Fruit fly (Drosophila melanogaster) whole organism, embryonic: ENCODE data around the gene CG31493.

Experiments
- CG10147 ChIP-seq: fragments of 200-800 bp; sonication (Bioruptor generic); optimal IDR thresholded peaks from 2 replicates; lab custom pipeline; 2019; ENCODE audit warnings: missing biosample characterization, mild to moderate bottlenecking, missing genetic modification characterization, moderate library complexity
- CG1024 ChIP-seq: fragments of 200-800 bp; sonication (Bioruptor generic); IDR thresholded peaks from 2 replicates; pipeline ENCODE4 v1.3.6; 2022; ENCODE audit warnings: missing biosample characterization, missing genetic modification characterization
- CG10654 ChIP-seq: fragments of 200-800 bp; sonication (Bioruptor generic); optimal IDR thresholded peaks from 2 replicates; lab custom pipeline; 2016; ENCODE audit warnings: missing biosample characterization, missing genetic modification characterization
- CG12219 ChIP-seq: fragments of 200-800 bp; sonication (Bioruptor generic); optimal IDR thresholded peaks from 3 replicates; lab custom pipeline; 2018; ENCODE audit warnings: missing biosample characterization, mild to moderate bottlenecking, missing genetic modification characterization
- CG12299 ChIP-seq: fragments of 200-800 bp; sonication (Bioruptor generic); optimal IDR thresholded peaks from 2 replicates; lab custom pipeline; 2018; ENCODE audit warnings: missing biosample characterization, mild to moderate bottlenecking, missing genetic modification characterization
- CG13624 ChIP-seq: fragments of 200-800 bp; sonication (Bioruptor generic); optimal IDR thresholded peaks from 2 replicates; lab custom pipeline; 2016; ENCODE audit warnings: missing biosample characterization, missing genetic modification characterization
- CG14050 ChIP-seq: fragments of 200-800 bp; sonication (Bioruptor generic); IDR thresholded peaks from 3 replicates; pipeline ENCODE4 v1.3.6; 2022; ENCODE audit warnings: missing biosample characterization, missing genetic modification characterization
- CG15479 ChIP-seq: fragments of 200-800 bp; sonication (Bioruptor generic); optimal IDR thresholded peaks from 3 replicates; lab custom pipeline; 2019; ENCODE audit warnings: missing biosample characterization, mild to moderate bottlenecking, missing genetic modification characterization, moderate library complexity
- CG15696 ChIP-seq: fragments of 200-800 bp; sonication (Bioruptor generic); optimal IDR thresholded peaks from 2 replicates; lab custom pipeline; 2019; ENCODE audit warnings: missing biosample characterization, mild to moderate bottlenecking, missing genetic modification characterization, moderate library complexity
- CG1647 ChIP-seq: fragments of 200-800 bp; sonication (Bioruptor generic); optimal IDR thresholded peaks from 3 replicates; lab custom pipeline; 2016; ENCODE audit warnings: missing biosample characterization, missing genetic modification characterization
- CG17802 ChIP-seq: fragments of 200-800 bp; sonication (Bioruptor generic); optimal IDR thresholded peaks from 2 replicates; lab custom pipeline; 2018; ENCODE audit warnings: missing biosample characterization, mild to moderate bottlenecking, missing genetic modification characterization, moderate library complexity
- CG2889 ChIP-seq: fragments of 200-800 bp; sonication (Bioruptor generic); IDR thresholded peaks from 3 replicates; pipeline ENCODE4 v1.3.6; 2022; ENCODE audit warnings: missing biosample characterization, missing genetic modification characterization
- CG6175 ChIP-seq: fragments of 200-800 bp; sonication (Bioruptor generic); IDR thresholded peaks from 3 replicates; pipeline ENCODE4 v1.3.6; 2022; ENCODE audit warnings: missing biosample characterization, missing genetic modification characterization
- CG6791 ChIP-seq: fragments of 200-800 bp; sonication (Bioruptor generic); IDR thresholded peaks from 3 replicates; pipeline ENCODE4 v1.3.6; 2022; ENCODE audit warnings: missing biosample characterization, missing genetic modification characterization; ENCODE audit not compliant: partially characterized antibody
- CG6854 ChIP-seq: fragments of 200-800 bp; sonication (Bioruptor generic); optimal IDR thresholded peaks from 3 replicates; lab custom pipeline; 2017; ENCODE audit warnings: missing biosample characterization, mild to moderate bottlenecking, missing genetic modification characterization
- CG7372 ChIP-seq: fragments of 200-800 bp; sonication (Bioruptor generic); IDR thresholded peaks from 2 replicates; pipeline ENCODE4 v1.3.6; 2022; ENCODE audit warnings: missing biosample characterization, missing genetic modification characterization
- CG9609 ChIP-seq: fragments of 200-800 bp; sonication (Bioruptor generic); optimal IDR thresholded peaks from 3 replicates; lab custom pipeline; 2016; ENCODE audit warnings: missing biosample characterization, missing genetic modification characterization
- CrebB ChIP-seq: fragments of 200-800 bp; sonication (Bioruptor generic); optimal IDR thresholded peaks from 3 replicates; lab custom pipeline; 2018; ENCODE audit warnings: missing biosample characterization, mild to moderate bottlenecking, missing genetic modification characterization
- Dip2 ChIP-seq: fragments of 200-800 bp; sonication (Bioruptor generic); IDR thresholded peaks from 2 replicates; pipeline ENCODE4 v1.3.6; 2022; ENCODE audit warnings: missing biosample characterization, missing genetic modification characterization
- Dp ChIP-seq: fragments of 200-800 bp; sonication (Bioruptor generic); optimal IDR thresholded peaks from 2 replicates; lab custom pipeline; 2018; ENCODE audit warnings: missing biosample characterization, mild to moderate bottlenecking, missing genetic modification characterization, moderate library complexity
- HmgD ChIP-seq: fragments of 200-800 bp; sonication (Bioruptor generic); optimal IDR thresholded peaks from 3 replicates; lab custom pipeline; 2016; ENCODE audit warnings: missing biosample characterization, missing genetic modification characterization
- Lim3 ChIP-seq: fragments of 200-800 bp; sonication (Bioruptor generic); IDR thresholded peaks from 2 replicates; pipeline ENCODE4 v1.3.6; 2022; ENCODE audit warnings: missing biosample characterization, missing genetic modification characterization
- MTF-1 ChIP-seq: fragments of 200-800 bp; sonication (Bioruptor generic); optimal IDR thresholded peaks from 2 replicates; lab custom pipeline; 2018; ENCODE audit warnings: missing biosample characterization, mild to moderate bottlenecking, missing genetic modification characterization, borderline replicate concordance
- Mes4 ChIP-seq: fragments of 200-800 bp; sonication (Bioruptor generic); optimal IDR thresholded peaks from 2 replicates; lab custom pipeline; 2016; ENCODE audit warnings: missing biosample characterization, missing genetic modification characterization
- NC2β ChIP-seq: fragments of 200-800 bp; sonication (Bioruptor generic); optimal IDR thresholded peaks from 2 replicates; lab custom pipeline; 2016; ENCODE audit warnings: missing biosample characterization, missing genetic modification characterization
- NfI ChIP-seq: fragments of 200-800 bp; sonication (Bioruptor generic); optimal IDR thresholded peaks from 3 replicates; lab custom pipeline; 2018; ENCODE audit warnings: missing biosample characterization, mild to moderate bottlenecking, missing genetic modification characterization, moderate library complexity
- Sox100B ChIP-seq: fragments of 200-800 bp; sonication (Bioruptor generic); optimal IDR thresholded peaks from 3 replicates; lab custom pipeline; 2018; ENCODE audit warnings: missing biosample characterization, mild to moderate bottlenecking, missing genetic modification characterization
- Tbp ChIP-seq: fragments of >200 bp; optimal IDR thresholded peaks from 2 replicates; lab custom pipeline; 2018; ENCODE audit warnings: missing biosample characterization, missing genetic modification characterization
- Vsx1 ChIP-seq: fragments of 200-800 bp; sonication (Bioruptor generic); optimal IDR thresholded peaks from 2 replicates; lab custom pipeline; 2017; ENCODE audit warnings: missing biosample characterization, mild to moderate bottlenecking, missing genetic modification characterization, missing genetic modification reagents
- ac ChIP-seq: fragments of 200-800 bp; sonication (Bioruptor generic); optimal IDR thresholded peaks from 3 replicates; lab custom pipeline; 2017; ENCODE audit warnings: missing biosample characterization, mild to moderate bottlenecking, missing genetic modification characterization
- bigmax ChIP-seq: fragments of 200-800 bp; sonication (Bioruptor generic); optimal IDR thresholded peaks from 2 replicates; lab custom pipeline; 2018; ENCODE audit warnings: missing biosample characterization, mild to moderate bottlenecking, missing genetic modification characterization
- chif ChIP-seq, 2 experiments: fragments of 200-800 bp; sonication (Bioruptor generic); optimal IDR thresholded peaks; 3 replicates each; lab custom pipeline; 2016; ENCODE audit warnings: missing biosample characterization in 2 of 2, missing genetic modification characterization in 2 of 2
- chinmo ChIP-seq: fragments of 200-800 bp; sonication (Bioruptor generic); IDR thresholded peaks from 4 replicates; pipeline ENCODE4 v1.3.6; 2022; ENCODE audit warnings: missing biosample characterization, missing genetic modification characterization; ENCODE audit not compliant: partially characterized antibody
- da ChIP-seq: fragments of 200-800 bp; sonication (Bioruptor generic); optimal IDR thresholded peaks from 2 replicates; lab custom pipeline; 2016; ENCODE audit warnings: missing biosample characterization, missing genetic modification characterization
- dati ChIP-seq: fragments of 200-800 bp; sonication (Bioruptor generic); IDR thresholded peaks from 2 replicates; pipeline ENCODE4 v1.3.6; 2022; ENCODE audit warnings: missing biosample characterization, missing genetic modification characterization
- dm ChIP-seq: fragments of 200-800 bp; sonication (Bioruptor generic); optimal IDR thresholded peaks from 3 replicates; lab custom pipeline; 2016; ENCODE audit warnings: missing biosample characterization, missing genetic modification characterization
- gce ChIP-seq: fragments of 200-800 bp; sonication (Bioruptor generic); IDR thresholded peaks from 3 replicates; pipeline ENCODE4 v1.3.6; 2022; ENCODE audit warnings: missing biosample characterization, missing genetic modification characterization
- gem ChIP-seq: fragments of 200-800 bp; sonication (Bioruptor generic); optimal IDR thresholded peaks from 2 replicates; lab custom pipeline; 2019; ENCODE audit warnings: missing biosample characterization, mild to moderate bottlenecking, missing genetic modification characterization, moderate library complexity
- gt ChIP-seq: fragments of 200-800 bp; sonication (Bioruptor generic); IDR thresholded peaks from 2 replicates; pipeline ENCODE4 v1.3.6; 2022; ENCODE audit warnings: missing biosample characterization, missing genetic modification characterization
- ind ChIP-seq: fragments of 200-800 bp; sonication (Bioruptor generic); optimal IDR thresholded peaks from 3 replicates; lab custom pipeline; 2016; ENCODE audit warnings: missing biosample characterization, missing genetic modification characterization
- insv ChIP-seq, 2 experiments: fragments of 200-800 bp; sonication (Bioruptor generic); optimal IDR thresholded peaks; 3 replicates each; lab custom pipeline; 2016 to 2018; ENCODE audit warnings: missing biosample characterization in 2 of 2, missing genetic modification characterization in 2 of 2
- mirr ChIP-seq: fragments of 200-800 bp; sonication (Bioruptor generic); optimal IDR thresholded peaks from 3 replicates; lab custom pipeline; 2018; ENCODE audit warnings: missing biosample characterization, mild to moderate bottlenecking, missing genetic modification characterization
- pho ChIP-seq: fragments of 200-800 bp; sonication (Bioruptor generic); optimal IDR thresholded peaks from 2 replicates; lab custom pipeline; 2016; ENCODE audit warnings: missing biosample characterization, missing genetic modification characterization
- phol ChIP-seq: fragments of 200-800 bp; sonication (Bioruptor generic); optimal IDR thresholded peaks from 3 replicates; lab custom pipeline; 2018; ENCODE audit warnings: missing biosample characterization, mild to moderate bottlenecking, missing genetic modification characterization, moderate library complexity
- pnt ChIP-seq: fragments of 200-800 bp; sonication (Bioruptor generic); optimal IDR thresholded peaks from 3 replicates; lab custom pipeline; 2016; ENCODE audit warnings: missing biosample characterization, missing genetic modification characterization
- shn ChIP-seq: fragments of 200-800 bp; sonication (Bioruptor generic); optimal IDR thresholded peaks from 3 replicates; lab custom pipeline; 2016; ENCODE audit warnings: missing biosample characterization, missing genetic modification characterization
- slbo ChIP-seq: fragments of 200-800 bp; sonication (Bioruptor generic); IDR thresholded peaks from 2 replicates; pipeline ENCODE4 v1.3.6; 2022; ENCODE audit warnings: missing biosample characterization, missing genetic modification characterization
- slou ChIP-seq: fragments of 200-800 bp; sonication (Bioruptor generic); optimal IDR thresholded peaks from 3 replicates; lab custom pipeline; 2016; ENCODE audit warnings: missing biosample characterization, missing genetic modification characterization
- stc ChIP-seq: fragments of 200-800 bp; sonication (Bioruptor generic); IDR thresholded peaks from 2 replicates; pipeline ENCODE4 v1.3.6; 2022; ENCODE audit warnings: missing biosample characterization, missing genetic modification characterization
- zfh2 ChIP-seq: fragments of 200-800 bp; sonication (Bioruptor generic); optimal IDR thresholded peaks from 2 replicates; lab custom pipeline; 2016; ENCODE audit warnings: missing biosample characterization, missing genetic modification characterization

Gene CG31493

dm6 chr3R:7122172-7123072 lies 8.9 kb upstream of the CG31493 start (continued):
- TF ChIP-seq Lim3 (no peak), CG13624 (GFP tag; lab: Kevin White, UChicago) (no peak), gem (tag; lab: Kevin White, UChicago) (peak; percentile 19), stc (GFP tag; lab: Robert Waterston, UW) (0 out of 2 replicates have a peak, but pooled peaks have one; percentile 14), CG15479 (GFP tag; lab: Kevin White, UChicago) (no peak), chif (GFP tag; optimal IDR thresholded peaks at IDR 0.05; lab: Kevin White, UChicago) (no peak), CG10654 (GFP tag; lab: Kevin White, UChicago) (no peak), chinmo (GFP tag; lab: Robert Waterston, UW) (peak; percentile 81; the same call in 1 of the 4 replicates), CG6854 (no peak), mirr (GFP tag; lab: Kevin White, UChicago) (peak; percentile 76), CG12299 (tag; lab: Kevin White, UChicago) (no peak), Tbp (no peak), Dp (GFP tag; lab: Kevin White, UChicago) (no peak), slbo (GFP tag; lab: Robert Waterston, UW) (no peak), CG15696 (tag; lab: Kevin White, UChicago) (no peak), ac (GFP tag; lab: Kevin White, UChicago) (no peak), MTF-1 (no peak), CG6791 (GFP tag; lab: Robert Waterston, UW) (no peak), pho (GFP tag; lab: Kevin White, UChicago) (no peak), Vsx1 (GFP tag; lab: Kevin White, UChicago) (peak; percentile 45), da (no peak), CG10147 (GFP tag; lab: Kevin White, UChicago) (no peak), CrebB (tag; lab: Kevin White, UChicago) (no peak), CG6175 (GFP tag; lab: Robert Waterston, UW) (no peak), slou (no peak), phol (no peak), shn (no peak), CG12219 (no peak), CG17802 (tag; lab: Kevin White, UChicago) (peak; percentile 18), Mes4 (GFP tag; lab: Kevin White, UChicago) (no peak), NC2β (GFP tag; lab: Kevin White, UChicago) (no peak), CG2889 (GFP tag; lab: Robert Waterston, UW) (no peak), NfI (GFP tag; lab: Kevin White, UChicago) (no peak), pnt (GFP tag; lab: Kevin White, UChicago) (no peak), CG1024 (GFP tag; lab: Robert Waterston, UW) (no peak), zfh2 (GFP tag; lab: Kevin White, UChicago) (no peak), dm (GFP tag; lab: Kevin White, UChicago) (no peak), dati (GFP tag; lab: Robert Waterston, UW) (no peak), ind (GFP tag; lab: Kevin White, UChicago) (no peak), CG14050 (GFP tag; lab: Robert Waterston, UW) (no peak), gce (no peak), Sox100B (GFP tag; lab: Kevin White, UChicago) (peak; percentile 13), CG7372 (GFP tag; lab: Robert Waterston, UW) (no peak), CG9609 (no peak), HmgD (GFP tag; lab: Kevin White, UChicago) (no peak), bigmax (GFP tag; lab: Kevin White, UChicago) (no peak), gt (no peak), insv (GFP tag; optimal IDR thresholded peaks at IDR 0.05; lab: Kevin White, UChicago) (peak; percentile 37 to 90), Dip2 (GFP tag; lab: Robert Waterston, UW) (no peak), CG1647 (no peak)
